Fruit fly (Drosophila melanogaster) whole organism, wandering third instar larva: Measurements from ENCODE around the gene CG31627.

Source experiments
- CG32264 ChIP-seq: fragments of 200-800 bp; sonication (Bioruptor generic); optimal IDR thresholded peaks from 2 replicates; lab custom pipeline; 2016; ENCODE audit warnings: missing biosample characterization, missing genetic modification characterization
- CrebA ChIP-seq: fragments of 200-800 bp; sonication (Bioruptor generic); optimal IDR thresholded peaks from 2 replicates; lab custom pipeline; 2016; ENCODE audit warnings: missing biosample characterization, mild to moderate bottlenecking, missing genetic modification characterization, borderline replicate concordance
- Dfd ChIP-seq: fragments of >200 bp; optimal IDR thresholded peaks from 2 replicates; lab custom pipeline; 2017; ENCODE audit warnings: missing biosample characterization, missing genetic modification characterization
- HLH106 ChIP-seq: fragments of 200-800 bp; optimal IDR thresholded peaks from 3 replicates; lab custom pipeline; 2019; ENCODE audit warnings: missing biosample characterization, mild to moderate bottlenecking, missing genetic modification characterization, moderate library complexity
- Hr78 ChIP-seq: fragments of >200 bp; optimal IDR thresholded peaks from 2 replicates; lab custom pipeline; 2017; ENCODE audit warnings: missing biosample characterization, missing genetic modification characterization
- Myc ChIP-seq: fragments of >200 bp; optimal IDR thresholded peaks from 2 replicates; lab custom pipeline; 2017
- OdsH ChIP-seq: fragments of 200-800 bp; sonication (Bioruptor generic); optimal IDR thresholded peaks from 2 replicates; lab custom pipeline; 2016; ENCODE audit warnings: missing biosample characterization, mild to moderate bottlenecking, missing genetic modification characterization
- Sp1 ChIP-seq: fragments of 200-800 bp; sonication (Bioruptor generic); optimal IDR thresholded peaks from 3 replicates; lab custom pipeline; 2019; ENCODE audit warnings: missing biosample characterization, mild to moderate bottlenecking, missing genetic modification characterization, moderate library complexity
- br ChIP-seq: fragments of 200-800 bp; sonication (Bioruptor generic); optimal IDR thresholded peaks from 2 replicates; lab custom pipeline; 2016; ENCODE audit warnings: missing biosample characterization, missing genetic modification characterization
- fru ChIP-seq: fragments of 200-800 bp; sonication (Bioruptor generic); optimal IDR thresholded peaks from 3 replicates; lab custom pipeline; 2016; ENCODE audit warnings: missing biosample characterization, mild to moderate bottlenecking, missing genetic modification characterization
- lola ChIP-seq: fragments of >200 bp; optimal IDR thresholded peaks from 2 replicates; lab custom pipeline; 2017; ENCODE audit warnings: missing biosample characterization, missing genetic modification characterization
- psq ChIP-seq: fragments of 200-800 bp; sonication (Bioruptor generic); optimal IDR thresholded peaks from 3 replicates; lab custom pipeline; 2017; ENCODE audit warnings: missing biosample characterization, mild to moderate bottlenecking, missing genetic modification characterization, moderate library complexity
- usp ChIP-seq: fragments of >200 bp; optimal IDR thresholded peaks from 2 replicates; lab custom pipeline; 2017; ENCODE audit warnings: missing biosample characterization, missing genetic modification characterization

dm6 chr2L:21214961-21215362, 41.9 kb downstream of the CG31627 start:
- peak; percentile 66 for TF ChIP-seq br (GFP tag; lab: Kevin White, UChicago)
- TF ChIP-seq usp = no peak
- peak; percentile 43 for TF ChIP-seq psq (GFP tag; lab: Kevin White, UChicago)
- peak; percentile 65 for TF ChIP-seq OdsH (GFP tag; lab: Kevin White, UChicago)
- peak; percentile 90 for TF ChIP-seq fru
- TF ChIP-seq HLH106 (tag; lab: Kevin White, UChicago) = peak; percentile 46
- TF ChIP-seq Sp1 (GFP tag; lab: Kevin White, UChicago) = no peak
- TF ChIP-seq Dfd (GFP tag; lab: Kevin White, UChicago) = no peak
- TF ChIP-seq lola (GFP tag; lab: Kevin White, UChicago) = no peak
- peak; percentile 54 for TF ChIP-seq Myc (lab: Kevin White, UChicago)
- no peak for TF ChIP-seq CrebA
- TF ChIP-seq CG32264 (GFP tag; lab: Kevin White, UChicago) = no peak
- TF ChIP-seq Hr78 = no peak
